Worm (Caenorhabditis elegans): ENCODE data around the gene gcy-6.

- no peak for TF ChIP-seq him-1 (tag; optimal IDR thresholded peaks at IDR 0.05)
- no peak for TF ChIP-seq dao-5 (tag; optimal IDR thresholded peaks at IDR 0.05)
Measured at ce11 chrV:10360186-10360585, 46.3 kb upstream of the gcy-6 start.
